Worm (Caenorhabditis elegans) whole organism, mixed stage, embryonic: ENCODE measurements around the gene Y39B6A.37.

Experiments
- bed-3 ChIP-seq: fragments of 200-800 bp; sonication (Bioruptor generic); optimal IDR thresholded peaks from 3 replicates; lab custom pipeline; 2018; ENCODE audit warnings: mild to moderate bottlenecking, missing genetic modification characterization, moderate library complexity, missing compliant biosample characterization
- ham-2 ChIP-seq: fragments of 200-800 bp; sonication (Bioruptor generic); optimal IDR thresholded peaks from 2 replicates; lab custom pipeline; 2018; ENCODE audit warnings: mild to moderate bottlenecking, missing genetic modification characterization, missing compliant biosample characterization
- lin-13 ChIP-seq: fragments of 150-350 bp; optimal IDR thresholded peaks from 2 replicates; lab custom pipeline; 2014; ENCODE audit warnings: missing biosample characterization, missing genetic modification characterization
- nhr-76 ChIP-seq: sonication (generic microtip); optimal IDR thresholded peaks from 2 replicates; lab custom pipeline; 2017; ENCODE audit warnings: missing biosample characterization, missing genetic modification characterization
- unc-39 ChIP-seq: fragments of 150-350 bp; optimal IDR thresholded peaks from 2 replicates; lab custom pipeline; 2014; ENCODE audit warnings: missing biosample characterization, missing genetic modification characterization
- unc-62 ChIP-seq: fragments of 150-350 bp; optimal IDR thresholded peaks from 2 replicates; lab custom pipeline; 2014; ENCODE audit warnings: missing biosample characterization, missing genetic modification reagents, missing genetic modification characterization
- ztf-11 ChIP-seq: fragments of 150-350 bp; optimal IDR thresholded peaks from 2 replicates; lab custom pipeline; 2014; ENCODE audit warnings: missing biosample characterization, missing genetic modification characterization

DNA sequence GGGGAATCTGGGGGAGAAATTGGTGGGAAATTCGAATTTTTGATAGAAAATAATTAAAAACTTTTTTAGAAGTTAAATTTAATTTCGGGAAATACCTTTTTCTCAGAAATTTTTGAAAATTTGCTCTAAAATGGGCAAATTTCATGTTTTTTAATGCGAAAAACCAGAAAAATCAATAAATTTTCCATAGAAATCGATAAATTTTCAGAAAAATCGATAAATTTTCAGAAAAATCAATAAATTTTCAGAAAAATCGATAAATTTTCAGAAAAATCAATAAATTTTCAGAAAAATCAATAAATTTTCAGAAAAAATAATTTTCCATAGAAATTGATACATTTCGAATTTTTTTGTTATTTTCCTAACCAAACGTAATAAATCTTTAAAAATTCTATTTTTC is 4.5 kb upstream of the Y39B6A.37 start:
- no peak for TF ChIP-seq nhr-76 (tag; lab: Kevin White, UChicago)
- no peak for TF ChIP-seq ham-2 (GFP tag; lab: Kevin White, UChicago)
- TF ChIP-seq unc-62 (GFP tag; lab: Kevin White, UChicago) = no peak
- TF ChIP-seq bed-3 (GFP tag; lab: Kevin White, UChicago) = no peak
- no peak for TF ChIP-seq ztf-11 (tag; lab: Kevin White, UChicago)
- no peak for TF ChIP-seq lin-13
- TF ChIP-seq unc-39 = no peak
